Worm (Caenorhabditis elegans) whole organism, L4 larva: ENCODE results near the gene mtr-4.
A peak's percentile ranks its signal among the peaks of the same experiment; 100 is the strongest.

Experiments used
- F49E8.2 ChIP-seq: sonication (generic microtip); optimal IDR thresholded peaks from 2 replicates; lab custom pipeline; 2016; ENCODE audit warnings: missing compliant biosample characterization, mild to moderate bottlenecking, missing genetic modification characterization, borderline replicate concordance
- ces-1 ChIP-seq: fragments of 150-350 bp; sonication (generic microtip); optimal IDR thresholded peaks from 4 replicates; lab custom pipeline; 2014; ENCODE audit warnings: missing biosample characterization, missing genetic modification reagents, missing genetic modification characterization
- dve-1 ChIP-seq: sonication (generic microtip); optimal IDR thresholded peaks from 2 replicates; lab custom pipeline; 2017; ENCODE audit warnings: antibody characterized with exemption, mild to moderate bottlenecking, missing genetic modification characterization, missing compliant biosample characterization; ENCODE audit not compliant: insufficient read depth
- egl-27 ChIP-seq: sonication (generic microtip); optimal IDR thresholded peaks from 3 replicates; lab custom pipeline; 2017; ENCODE audit warnings: missing biosample characterization, missing genetic modification reagents, missing genetic modification characterization
- hlh-11 ChIP-seq: fragments of 200-800 bp; sonication (Bioruptor generic); optimal IDR thresholded peaks from 2 replicates; lab custom pipeline; 2018; ENCODE audit warnings: mild to moderate bottlenecking, missing genetic modification characterization, missing compliant biosample characterization
- lin-13 ChIP-seq: fragments of 150-350 bp; optimal IDR thresholded peaks from 2 replicates; lab custom pipeline; 2014; ENCODE audit warnings: missing biosample characterization, missing genetic modification reagents, missing genetic modification characterization
- lsy-2 ChIP-seq, 2 experiments: fragments of 150-350 bp in 1 of 2; sonication (generic microtip) in 1 of 2; optimal IDR thresholded peaks; 2 replicates each; lab custom pipeline; 2014 to 2017; ENCODE audit warnings: missing biosample characterization in 2 of 2, missing genetic modification characterization in 2 of 2
- snpc-4 ChIP-seq: fragments of 150-350 bp; optimal IDR thresholded peaks from 2 replicates; lab custom pipeline; 2014; ENCODE audit warnings: missing biosample characterization, missing genetic modification characterization
- unc-62 ChIP-seq, 3 experiments: fragments of 150-350 bp in 1 of 3; sonication (generic microtip); optimal IDR thresholded peaks in 2 of 3; peaks in 1 of 3; 1 replicate in 1 of 3; 2 replicates in 2 of 3; lab custom pipeline; 2014 to 2017; ENCODE audit warnings: missing biosample characterization in 3 of 3, missing genetic modification characterization in 3 of 3, missing genetic modification reagents in 3 of 3, missing genotype in 1 of 3
- vab-7 ChIP-seq: fragments of 200-800 bp; sonication (Bioruptor generic); IDR thresholded peaks from 2 replicates; pipeline ENCODE4 v1.3.6; 2022; ENCODE audit warnings: missing genetic modification reagents, missing genetic modification characterization, missing compliant biosample characterization

DNA sequence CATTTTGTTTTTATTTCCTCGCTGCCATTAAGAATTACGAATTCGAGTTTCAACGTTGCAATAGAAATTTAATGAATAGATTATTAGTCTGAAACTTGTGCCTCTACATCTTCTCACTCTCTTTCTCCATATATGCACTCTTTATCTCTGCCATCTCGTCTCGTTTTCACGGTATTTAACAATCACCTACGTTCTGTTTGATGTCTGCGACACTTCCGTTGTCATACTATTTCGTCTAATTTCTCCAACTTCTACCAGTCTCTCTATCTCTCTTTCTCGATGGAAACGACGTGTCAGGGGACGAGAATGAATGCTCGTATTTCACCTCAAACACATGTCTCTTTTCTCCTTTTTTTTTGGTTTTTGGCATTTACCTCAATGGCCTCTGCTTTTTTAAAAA is 48.3 kb downstream of the mtr-4 start:
- TF ChIP-seq ces-1 (GFP tag; lab: Kevin White, UChicago) = no peak
- TF ChIP-seq hlh-11 (tag; lab: Kevin White, UChicago) = peak; percentile 71
- TF ChIP-seq snpc-4 (tag; lab: Kevin White, UChicago) = no peak
- no peak for TF ChIP-seq F49E8.2 (tag; lab: Kevin White, UChicago)
- TF ChIP-seq unc-62 (GFP tag; optimal IDR thresholded peaks at IDR 0.05 in 1 of 2; lab: Kevin White, UChicago) = peak in 1 of 2 experiments; percentile 14
- TF ChIP-seq unc-62 (tag; optimal IDR thresholded peaks at IDR 0.05; lab: Kevin White, UChicago) = no peak
- TF ChIP-seq lin-13 = peak; percentile 13
- peak; percentile 37 for TF ChIP-seq dve-1 (tag; lab: Kevin White, UChicago)
- peak in 1 of 2 experiments; percentile 46 for TF ChIP-seq lsy-2 (tag; optimal IDR thresholded peaks at IDR 0.05; lab: Kevin White, UChicago)
- TF ChIP-seq egl-27 (tag; lab: Kevin White, UChicago) = no peak
- TF ChIP-seq vab-7 (GFP tag; lab: Robert Waterston, UW) = no peak
